Worm (Caenorhabditis elegans): ENCODE measurements around the gene C08E3.13.

The C08E3.13 gene

DNA sequence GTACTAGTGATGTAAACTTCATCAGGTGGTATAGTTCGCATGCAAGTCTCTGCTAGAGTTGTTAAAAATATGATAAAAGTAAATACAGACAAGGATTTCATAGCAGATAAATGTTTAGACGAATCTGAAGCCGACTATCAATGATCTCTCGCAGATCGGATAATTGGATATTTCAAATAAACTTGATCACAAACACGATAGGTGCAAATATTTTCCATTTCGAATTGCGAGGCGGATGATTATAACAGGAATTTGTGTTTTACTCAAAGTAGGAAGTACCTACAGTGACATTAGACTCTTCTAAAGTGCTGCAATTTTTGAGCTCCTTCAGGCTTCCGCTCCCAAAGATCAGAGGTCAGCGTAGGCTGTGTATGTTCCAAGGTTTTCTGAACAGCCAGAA is 42.3 kb downstream of the C08E3.13 start, which contains the start of gene T07H3.7:
TSS of gene T07H3.7 (minus strand) at position 101 of the 400 bp plus-strand sequence.
- TF ChIP-seq sea-1 (GFP tag; conservative IDR thresholded peaks at IDR 0.05) (no peak), hmg-4 (GFP tag; optimal IDR thresholded peaks at IDR 0.05) (no peak), hmbx-1 (tag; optimal IDR thresholded peaks at IDR 0.05) (no peak), pes-1 (GFP tag; IDR thresholded peaks at IDR 0.05) (no peak), aly-1 (tag; optimal IDR thresholded peaks at IDR 0.05) (no peak), tbx-37 (GFP tag; conservative IDR thresholded peaks at IDR 0.05) (no peak), ama-1 (optimal IDR thresholded peaks at IDR 0.05) (no peak), tbx-11 (GFP tag; IDR thresholded peaks at IDR 0.05) (no peak), tra-4 (tag; optimal IDR thresholded peaks at IDR 0.05) (no peak), ceh-13 (GFP tag; optimal IDR thresholded peaks at IDR 0.05) (no peak), B0310.2 (tag; optimal IDR thresholded peaks at IDR 0.05) (no peak), flt-1 (GFP tag; IDR thresholded peaks at IDR 0.05) (no peak), hnd-1 (tag; optimal IDR thresholded peaks at IDR 0.05) (no peak), F13C5.2 (tag; optimal IDR thresholded peaks at IDR 0.05) (no peak), ceh-36 (tag; optimal IDR thresholded peaks at IDR 0.05) (no peak), scrt-1 (GFP tag; IDR thresholded peaks at IDR 0.05) (no peak)

DNA sequence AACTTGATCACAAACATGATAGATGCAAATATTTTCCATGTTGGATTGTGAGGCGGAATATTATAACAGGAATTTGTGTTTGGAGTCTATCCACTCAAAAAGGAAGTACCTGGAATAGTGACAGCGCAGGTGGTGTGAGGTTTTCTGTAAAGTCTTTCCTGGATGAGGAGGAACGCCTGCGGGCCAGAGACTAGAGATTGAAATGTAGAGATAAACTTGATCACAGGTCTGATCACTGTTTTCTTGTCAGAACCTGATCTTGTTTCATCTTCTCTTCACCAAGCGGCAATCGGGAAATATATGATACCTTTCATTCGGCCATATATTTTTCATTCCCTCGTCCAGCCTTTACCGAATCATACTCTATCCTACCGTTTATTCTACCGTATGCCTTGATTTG is 45.8 kb downstream of the C08E3.13 start, which contains the start of gene T07H3.8:
TSS of gene T07H3.8 (plus strand) at position 301 of the 400 bp plus-strand sequence.
- TF ChIP-seq flt-1 (GFP tag; IDR thresholded peaks at IDR 0.05) (no peak), tra-4 (tag; optimal IDR thresholded peaks at IDR 0.05) (no peak), ets-7 (tag; optimal IDR thresholded peaks at IDR 0.05) (no peak), scrt-1 (GFP tag; IDR thresholded peaks at IDR 0.05) (no peak), hmg-4 (GFP tag; optimal IDR thresholded peaks at IDR 0.05) (no peak), aly-1 (tag; optimal IDR thresholded peaks at IDR 0.05) (no peak), F13C5.2 (tag; optimal IDR thresholded peaks at IDR 0.05) (no peak), ama-1 (optimal IDR thresholded peaks at IDR 0.05) (no peak), ceh-36 (tag; optimal IDR thresholded peaks at IDR 0.05) (no peak), sea-1 (GFP tag; conservative IDR thresholded peaks at IDR 0.05) (no peak), tbx-37 (GFP tag; conservative IDR thresholded peaks at IDR 0.05) (no peak), tbx-11 (GFP tag; IDR thresholded peaks at IDR 0.05) (no peak), hmbx-1 (tag; optimal IDR thresholded peaks at IDR 0.05) (no peak), B0310.2 (tag; optimal IDR thresholded peaks at IDR 0.05) (no peak), ceh-13 (GFP tag; optimal IDR thresholded peaks at IDR 0.05) (no peak), hnd-1 (tag; optimal IDR thresholded peaks at IDR 0.05) (no peak), pes-1 (GFP tag; IDR thresholded peaks at IDR 0.05) (no peak)

ce11 chrII:1584140-1584539 is 48.0 kb downstream of the C08E3.13 start, which contains the start of gene clec-21:
TSS of gene clec-21 (minus strand) at chrII:1584240.
- TF ChIP-seq tra-4 (tag; optimal IDR thresholded peaks at IDR 0.05), result no peak
- no peak for TF ChIP-seq hnd-1 (tag; optimal IDR thresholded peaks at IDR 0.05)
- TF ChIP-seq flt-1 (GFP tag; IDR thresholded peaks at IDR 0.05), result no peak
- TF ChIP-seq ama-1 (optimal IDR thresholded peaks at IDR 0.05), result no peak
- TF ChIP-seq pes-1 (GFP tag; IDR thresholded peaks at IDR 0.05), result no peak
- TF ChIP-seq sea-1 (GFP tag; conservative IDR thresholded peaks at IDR 0.05), result no peak
- TF ChIP-seq hmg-4 (GFP tag; optimal IDR thresholded peaks at IDR 0.05), result no peak
- no peak for TF ChIP-seq F13C5.2 (tag; optimal IDR thresholded peaks at IDR 0.05)
- TF ChIP-seq ets-7 (tag; optimal IDR thresholded peaks at IDR 0.05), result no peak
- no peak for TF ChIP-seq hmbx-1 (tag; optimal IDR thresholded peaks at IDR 0.05)
